Fruit fly (Drosophila melanogaster): Measurements from ENCODE around the gene RfC4.

DNA sequence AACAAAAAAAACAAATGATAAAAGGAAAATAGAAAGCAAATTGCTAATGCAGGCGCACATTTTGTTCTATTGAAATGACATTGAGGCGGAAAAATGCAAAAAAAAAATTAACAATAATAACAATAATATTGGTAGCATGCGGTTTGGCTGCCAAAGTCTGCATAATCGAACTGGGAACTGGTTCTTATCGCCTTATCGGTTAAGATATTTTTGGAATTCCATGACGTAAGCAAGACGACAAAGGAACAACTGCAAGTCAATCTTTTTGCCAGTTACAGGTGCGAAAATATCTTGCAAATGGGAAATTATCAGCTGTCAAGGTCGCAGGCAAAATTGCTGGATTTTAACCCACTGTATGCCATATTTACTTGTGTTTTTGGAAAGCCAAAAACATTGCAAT is 3.3 kb downstream of the RfC4 start:
- no peak for TF ChIP-seq EcR (GFP tag; optimal IDR thresholded peaks at IDR 0.05)
- TF ChIP-seq CG14655 (GFP tag; optimal IDR thresholded peaks at IDR 0.05) = no peak
- TF ChIP-seq Pif1B (GFP tag; optimal IDR thresholded peaks at IDR 0.05) = no peak
